Worm (Caenorhabditis elegans): ENCODE measurements around the gene C10C6.7.

Gene C10C6.7

ce11 chrIV:11433709-11434108 lies 33.6 kb downstream of the C10C6.7 start (continued):
- TF ChIP-seq lsl-1 (GFP tag; optimal IDR thresholded peaks at IDR 0.05): peak; percentile 21
- no peak for TF ChIP-seq mes-4 (tag; optimal IDR thresholded peaks at IDR 0.05)
- no peak for TF ChIP-seq F39B2.1 (GFP tag; IDR thresholded peaks at IDR 0.05)
- no peak for TF ChIP-seq mel-28 (tag; optimal IDR thresholded peaks at IDR 0.05; ENCODE audit: borderline replicate concordance)
- TF ChIP-seq attf-5 (GFP tag; optimal IDR thresholded peaks at IDR 0.05): peak; percentile 37
- TF ChIP-seq madf-10 (tag; optimal IDR thresholded peaks at IDR 0.05): no peak
- no peak for TF ChIP-seq rpc-1 (optimal IDR thresholded peaks at IDR 0.05)
- TF ChIP-seq rpc-1 (tag; optimal IDR thresholded peaks at IDR 0.05): no peak
- TF ChIP-seq mxl-1 (tag; optimal IDR thresholded peaks at IDR 0.05): no peak
- TF ChIP-seq atf-7 (tag; optimal IDR thresholded peaks at IDR 0.05): no peak
- no peak for TF ChIP-seq madf-6 (GFP tag; IDR thresholded peaks at IDR 0.05)
- no peak for TF ChIP-seq nfya-1 (tag; optimal IDR thresholded peaks at IDR 0.05; ENCODE audit: borderline replicate concordance, insufficient read depth)
- TF ChIP-seq F49E8.2 (tag; optimal IDR thresholded peaks at IDR 0.05; ENCODE audit: insufficient read depth): peak; percentile 34
- TF ChIP-seq aptf-3 (GFP tag; IDR thresholded peaks at IDR 0.05): no peak
- no peak for TF ChIP-seq fkh-3 (tag; optimal IDR thresholded peaks at IDR 0.05)
- TF ChIP-seq akir-1 (GFP tag; optimal IDR thresholded peaks at IDR 0.05): no peak
- TF ChIP-seq lsy-27 (tag; optimal IDR thresholded peaks at IDR 0.05; ENCODE audit: borderline replicate concordance, insufficient read depth): no peak
- TF ChIP-seq ztf-18 (tag; optimal IDR thresholded peaks at IDR 0.05): peak; percentile 93
- TF ChIP-seq T26A5.8 (tag; optimal IDR thresholded peaks at IDR 0.05): no peak
- TF ChIP-seq nhr-90 (tag; optimal IDR thresholded peaks at IDR 0.05): no peak
- TF ChIP-seq unc-130 (GFP tag; optimal IDR thresholded peaks at IDR 0.05): no peak
- no peak for TF ChIP-seq ceh-40 (GFP tag; IDR thresholded peaks at IDR 0.05)
- TF ChIP-seq hmg-20 (GFP tag; IDR thresholded peaks at IDR 0.05): no peak
- TF ChIP-seq tlf-1 (GFP tag; optimal IDR thresholded peaks at IDR 0.05): no peak
- no peak for TF ChIP-seq athp-1 (tag; optimal IDR thresholded peaks at IDR 0.05)
- TF ChIP-seq K11D2.4 (GFP tag; IDR thresholded peaks at IDR 0.05): no peak
- TF ChIP-seq lin-40 (tag; optimal IDR thresholded peaks at IDR 0.05): peak; percentile 59
- no peak for TF ChIP-seq repo-1 (tag; optimal IDR thresholded peaks at IDR 0.05)
- TF ChIP-seq attf-3 (GFP tag; conservative IDR thresholded peaks at IDR 0.05): no peak
- no peak for TF ChIP-seq lin-26 (GFP tag; IDR thresholded peaks at IDR 0.05)
- TF ChIP-seq ekl-4 (GFP tag; IDR thresholded peaks at IDR 0.05): 0 out of 2 replicates have a peak, but pooled peaks have one; percentile 44
- no peak for TF ChIP-seq ama-1 (optimal IDR thresholded peaks at IDR 0.05)
- TF ChIP-seq ama-1 (GFP tag; optimal IDR thresholded peaks at IDR 0.05): no peak
- no peak for TF ChIP-seq attf-6 (GFP tag; IDR thresholded peaks at IDR 0.05)
- no peak for TF ChIP-seq ccch-3 (GFP tag; optimal IDR thresholded peaks at IDR 0.05)
- TF ChIP-seq rec-8 (tag; optimal IDR thresholded peaks at IDR 0.05): no peak
- TF ChIP-seq hlh-26 (GFP tag; conservative IDR thresholded peaks at IDR 0.05): no peak
- no peak for TF ChIP-seq ztf-26 (tag; optimal IDR thresholded peaks at IDR 0.05)
- TF ChIP-seq die-1 (tag; optimal IDR thresholded peaks at IDR 0.05): no peak
- TF ChIP-seq F10E7.11 (tag; optimal IDR thresholded peaks at IDR 0.05): no peak
- no peak for TF ChIP-seq chd-7 (tag; optimal IDR thresholded peaks at IDR 0.05)
- TF ChIP-seq egrh-3 (GFP tag; IDR thresholded peaks at IDR 0.05): no peak
- no peak for TF ChIP-seq let-526 (GFP tag; IDR thresholded peaks at IDR 0.05)
- peak; percentile 1 for TF ChIP-seq pha-4 (tag; optimal IDR thresholded peaks at IDR 0.05)
- peak; percentile 32 for TF ChIP-seq dpl-1 (GFP tag; optimal IDR thresholded peaks at IDR 0.05)
- TF ChIP-seq F22D6.2 (tag; optimal IDR thresholded peaks at IDR 0.05): no peak
- TF ChIP-seq Y79H2A.3 (GFP tag; conservative IDR thresholded peaks at IDR 0.05): no peak
- TF ChIP-seq pbrm-1 (GFP tag; IDR thresholded peaks at IDR 0.05): peak; percentile 72; the same call in 1 of the 2 replicates
- TF ChIP-seq T07F8.4 (tag; optimal IDR thresholded peaks at IDR 0.05): no peak
- TF ChIP-seq snpc-4 (GFP tag; optimal IDR thresholded peaks at IDR 0.05): peak; percentile 4
- TF ChIP-seq snpc-4 (tag; optimal IDR thresholded peaks at IDR 0.05): peak in 1 of 4 experiments; percentile 7

Data from whole organism, young adult.